Fruit fly (Drosophila melanogaster) whole organism, prepupa: Measurements from ENCODE around the gene VhaM9.7-c.

Experiments used
- Blimp-1 ChIP-seq: fragments of 200-800 bp; sonication (Bioruptor generic); optimal IDR thresholded peaks from 3 replicates; lab custom pipeline; 2017; ENCODE audit warnings: missing biosample characterization, missing genetic modification characterization, mild to moderate bottlenecking, moderate library complexity, missing genetic modification reagents
- CG10631 ChIP-seq: fragments of 200-800 bp; sonication (Bioruptor generic); optimal IDR thresholded peaks from 2 replicates; lab custom pipeline; 2016; ENCODE audit warnings: missing biosample characterization, missing genetic modification characterization
- CG10669 ChIP-seq: fragments of 200-800 bp; sonication (Bioruptor generic); optimal IDR thresholded peaks from 3 replicates; lab custom pipeline; 2018; ENCODE audit warnings: missing biosample characterization, mild to moderate bottlenecking, missing genetic modification characterization, moderate library complexity
- CG11294 ChIP-seq: fragments of 200-800 bp; sonication (Bioruptor generic); IDR thresholded peaks from 2 replicates; pipeline ENCODE4 v1.3.6; 2022; ENCODE audit warnings: missing biosample characterization, missing genetic modification characterization
- CG1621 ChIP-seq: fragments of 200-800 bp; sonication (Bioruptor generic); optimal IDR thresholded peaks from 3 replicates; lab custom pipeline; 2018; ENCODE audit warnings: missing biosample characterization, mild to moderate bottlenecking, missing genetic modification characterization
- CG16779 ChIP-seq: fragments of 200-800 bp; sonication (Bioruptor generic); optimal IDR thresholded peaks from 3 replicates; lab custom pipeline; 2017; ENCODE audit warnings: missing biosample characterization, mild to moderate bottlenecking, missing genetic modification characterization
- CG3032 ChIP-seq: fragments of 200-800 bp; optimal IDR thresholded peaks from 2 replicates; lab custom pipeline; 2019; ENCODE audit warnings: missing biosample characterization, mild to moderate bottlenecking, missing genetic modification characterization, moderate library complexity
- CG31627 ChIP-seq: fragments of 200-800 bp; sonication (Bioruptor generic); optimal IDR thresholded peaks from 3 replicates; lab custom pipeline; 2016; ENCODE audit warnings: missing biosample characterization, missing genetic modification characterization
- CG32006 ChIP-seq: fragments of 200-800 bp; sonication (Bioruptor generic); optimal IDR thresholded peaks from 3 replicates; lab custom pipeline; 2017; ENCODE audit warnings: missing biosample characterization, mild to moderate bottlenecking, missing genetic modification characterization
- CG3919 ChIP-seq: fragments of 200-800 bp; sonication (Bioruptor generic); optimal IDR thresholded peaks from 3 replicates; lab custom pipeline; 2016; ENCODE audit warnings: missing biosample characterization, missing genetic modification characterization
- CG4318 ChIP-seq: fragments of 200-800 bp; sonication (Bioruptor generic); optimal IDR thresholded peaks from 3 replicates; lab custom pipeline; 2017; ENCODE audit warnings: missing biosample characterization, mild to moderate bottlenecking, missing genetic modification characterization
- CG6792 ChIP-seq: fragments of 200-800 bp; sonication (Bioruptor generic); optimal IDR thresholded peaks from 3 replicates; lab custom pipeline; 2016; ENCODE audit warnings: missing biosample characterization, missing genetic modification characterization
- CG6808 ChIP-seq: fragments of 200-800 bp; sonication (Bioruptor generic); optimal IDR thresholded peaks from 3 replicates; lab custom pipeline; 2017; ENCODE audit warnings: missing biosample characterization, missing genetic modification characterization, mild to moderate bottlenecking, moderate library complexity, missing genetic modification reagents
- CG6854 ChIP-seq: fragments of 200-800 bp; sonication (Bioruptor generic); optimal IDR thresholded peaks from 2 replicates; lab custom pipeline; 2017; ENCODE audit warnings: missing biosample characterization, mild to moderate bottlenecking, missing genetic modification characterization
- CG8119 ChIP-seq: fragments of 200-800 bp; sonication (Bioruptor generic); IDR thresholded peaks from 3 replicates; pipeline ENCODE4 v1.3.6; 2022; ENCODE audit warnings: missing biosample characterization, missing genetic modification characterization
- CG8632 ChIP-seq: fragments of 200-800 bp; sonication (Bioruptor generic); optimal IDR thresholded peaks from 3 replicates; lab custom pipeline; 2016; ENCODE audit warnings: missing biosample characterization, missing genetic modification characterization
- Eip75B ChIP-seq: fragments of 200-800 bp; sonication (Bioruptor generic); optimal IDR thresholded peaks from 3 replicates; lab custom pipeline; 2016; ENCODE audit warnings: missing biosample characterization, missing genetic modification characterization
- Eip78C ChIP-seq: fragments of 200-800 bp; sonication (Bioruptor generic); peaks from one replicate; lab custom pipeline; 2016; ENCODE audit warnings: missing biosample characterization, missing genetic modification characterization
- Eip93F ChIP-seq: fragments of 200-800 bp; sonication (Bioruptor generic); optimal IDR thresholded peaks from 2 replicates; lab custom pipeline; 2016; ENCODE audit warnings: missing biosample characterization, mild to moderate bottlenecking, missing genetic modification characterization
- Ets21C ChIP-seq: fragments of 200-800 bp; sonication (Bioruptor generic); optimal IDR thresholded peaks from 3 replicates; lab custom pipeline; 2016; ENCODE audit warnings: missing biosample characterization, missing genetic modification characterization
- Gug ChIP-seq: fragments of 200-800 bp; sonication (Bioruptor generic); IDR thresholded peaks from 2 replicates; pipeline ENCODE4 v1.3.6; 2022; ENCODE audit warnings: missing biosample characterization, missing genetic modification characterization
- Hr38 ChIP-seq: sonication (Bioruptor generic); optimal IDR thresholded peaks from 2 replicates; lab custom pipeline; 2016; ENCODE audit warnings: missing biosample characterization, missing genetic modification characterization
- Hr39 ChIP-seq: fragments of 200-800 bp; sonication (Bioruptor generic); optimal IDR thresholded peaks from 2 replicates; lab custom pipeline; 2016; ENCODE audit warnings: missing biosample characterization, missing genetic modification characterization
- Hr4 ChIP-seq: fragments of 200-800 bp; sonication (Bioruptor generic); optimal IDR thresholded peaks from 3 replicates; lab custom pipeline; 2016; ENCODE audit warnings: missing biosample characterization, missing genetic modification characterization
- Met ChIP-seq: fragments of 200-800 bp; sonication (Bioruptor generic); optimal IDR thresholded peaks from 3 replicates; lab custom pipeline; 2016; ENCODE audit warnings: missing biosample characterization, missing genetic modification characterization
- Smox ChIP-seq: fragments of 200-800 bp; sonication (Bioruptor generic); optimal IDR thresholded peaks from 3 replicates; lab custom pipeline; 2016; ENCODE audit warnings: missing biosample characterization, missing genetic modification characterization
- Sox102F ChIP-seq: fragments of 200-800 bp; sonication (Bioruptor generic); optimal IDR thresholded peaks from 2 replicates; lab custom pipeline; 2016; ENCODE audit warnings: missing biosample characterization, mild to moderate bottlenecking, missing genetic modification characterization
- Sox14 ChIP-seq: fragments of 200-800 bp; sonication (Bioruptor generic); optimal IDR thresholded peaks from 3 replicates; lab custom pipeline; 2016; ENCODE audit warnings: missing biosample characterization, missing genetic modification characterization
- Sox15 ChIP-seq: fragments of 200-800 bp; sonication (Bioruptor generic); optimal IDR thresholded peaks from 3 replicates; lab custom pipeline; 2016; ENCODE audit warnings: missing biosample characterization, missing genetic modification characterization
- achi ChIP-seq: fragments of 200-800 bp; sonication (Bioruptor generic); optimal IDR thresholded peaks from 3 replicates; lab custom pipeline; 2016; ENCODE audit warnings: missing biosample characterization, missing genetic modification characterization
- acj6 ChIP-seq: fragments of 200-800 bp; sonication (Bioruptor generic); optimal IDR thresholded peaks from 3 replicates; lab custom pipeline; 2016; ENCODE audit warnings: missing biosample characterization, missing genetic modification characterization
- cyc ChIP-seq: fragments of 200-800 bp; sonication (Bioruptor generic); optimal IDR thresholded peaks from 3 replicates; lab custom pipeline; 2016; ENCODE audit warnings: missing biosample characterization, missing genetic modification characterization
- dsx ChIP-seq: fragments of 200-800 bp; optimal IDR thresholded peaks from 3 replicates; lab custom pipeline; 2019; ENCODE audit warnings: missing biosample characterization, mild to moderate bottlenecking, missing genetic modification characterization, moderate library complexity; ENCODE audit not compliant: poor library complexity, severe bottlenecking
- esn ChIP-seq: fragments of 200-800 bp; sonication (Bioruptor generic); optimal IDR thresholded peaks from 2 replicates; lab custom pipeline; 2016; ENCODE audit warnings: missing biosample characterization, mild to moderate bottlenecking, missing genetic modification characterization, moderate library complexity
- fd59A ChIP-seq: fragments of 200-800 bp; sonication (Bioruptor generic); optimal IDR thresholded peaks from 2 replicates; lab custom pipeline; 2017; ENCODE audit warnings: missing biosample characterization, mild to moderate bottlenecking, missing genetic modification characterization, missing genetic modification reagents
- fd85E ChIP-seq: fragments of 200-800 bp; sonication (Bioruptor generic); optimal IDR thresholded peaks from 3 replicates; lab custom pipeline; 2016; ENCODE audit warnings: missing biosample characterization, missing genetic modification characterization
- fkh ChIP-seq: fragments of 200-800 bp; sonication (Bioruptor generic); optimal IDR thresholded peaks from 3 replicates; lab custom pipeline; 2017; ENCODE audit warnings: missing biosample characterization, mild to moderate bottlenecking, missing genetic modification characterization, moderate library complexity
- lz ChIP-seq: fragments of 200-800 bp; sonication (Bioruptor generic); optimal IDR thresholded peaks from 3 replicates; lab custom pipeline; 2016; ENCODE audit warnings: missing biosample characterization, missing genetic modification characterization
- pdm3 ChIP-seq: fragments of 200-800 bp; sonication (Bioruptor generic); optimal IDR thresholded peaks from 3 replicates; lab custom pipeline; 2016; ENCODE audit warnings: missing biosample characterization, missing genetic modification characterization
- salr ChIP-seq, 2 experiments: fragments of 200-800 bp; sonication (Bioruptor generic); optimal IDR thresholded peaks; 3 replicates each; lab custom pipeline; 2016 to 2018; ENCODE audit warnings: missing biosample characterization in 2 of 2, missing genetic modification characterization in 2 of 2, mild to moderate bottlenecking in 1 of 2
- ss ChIP-seq, 2 experiments: fragments of 200-800 bp; sonication (Bioruptor generic); optimal IDR thresholded peaks; 2 replicates in 1 of 2; 3 replicates in 1 of 2; lab custom pipeline; 2017 to 2018; ENCODE audit warnings: mild to moderate bottlenecking in 2 of 2, missing biosample characterization in 2 of 2, missing genetic modification characterization in 2 of 2, moderate library complexity in 1 of 2
- svp ChIP-seq: fragments of 200-800 bp; sonication (Bioruptor generic); peaks from one replicate; lab custom pipeline; 2016; ENCODE audit warnings: missing biosample characterization, missing genetic modification characterization
- topi ChIP-seq: fragments of 200-800 bp; sonication (Bioruptor generic); optimal IDR thresholded peaks from 3 replicates; lab custom pipeline; 2016; ENCODE audit warnings: missing biosample characterization, missing genetic modification characterization
- vri ChIP-seq: fragments of 200-800 bp; sonication (Bioruptor generic); optimal IDR thresholded peaks from 3 replicates; lab custom pipeline; 2016; ENCODE audit warnings: missing biosample characterization, mild to moderate bottlenecking, missing genetic modification characterization

VhaM9.7-c gene

dm6 chr3L:4186659-4187058, at the start of gene VhaM9.7-c:
VhaM9.7-c (minus strand) TSS chr3L:4186865.
- TF ChIP-seq CG10631, result no peak
- peak; percentile 17 for TF ChIP-seq CG6792 (GFP tag; lab: Kevin White, UChicago)
- no peak for TF ChIP-seq Hr39 (GFP tag; lab: Kevin White, UChicago)
- peak; percentile 39 for TF ChIP-seq Sox102F (GFP tag; lab: Kevin White, UChicago)
- no peak for TF ChIP-seq Ets21C (GFP tag; lab: Kevin White, UChicago)
- TF ChIP-seq Sox15, result no peak
- TF ChIP-seq Sox14 (GFP tag; lab: Kevin White, UChicago), result peak; percentile 52
- no peak for TF ChIP-seq svp (GFP tag; lab: Kevin White, UChicago)
- no peak for TF ChIP-seq Eip78C (GFP tag; lab: Kevin White, UChicago)
- no peak for TF ChIP-seq fd85E (GFP tag; lab: Kevin White, UChicago)
- TF ChIP-seq CG11294 (GFP tag; lab: Robert Waterston, UW), result no peak
- peak; percentile 40 for TF ChIP-seq pdm3 (GFP tag; lab: Kevin White, UChicago)
- no peak for TF ChIP-seq CG3032
- TF ChIP-seq lz, result peak; percentile 55
- no peak for TF ChIP-seq CG1621 (tag; lab: Kevin White, UChicago)
- no peak for TF ChIP-seq dsx
- TF ChIP-seq CG6808 (GFP tag; lab: Kevin White, UChicago), result no peak
- no peak for TF ChIP-seq CG32006 (GFP tag; lab: Kevin White, UChicago)
- TF ChIP-seq Hr38 (GFP tag; lab: Kevin White, UChicago), result no peak
- no peak for TF ChIP-seq Gug
- TF ChIP-seq Eip75B (GFP tag; lab: Kevin White, UChicago), result peak; percentile 7
- TF ChIP-seq CG16779 (tag; lab: Kevin White, UChicago), result no peak
- TF ChIP-seq CG31627 (GFP tag; lab: Kevin White, UChicago), result peak; percentile 60
- peak; percentile 30 for TF ChIP-seq achi (GFP tag; lab: Kevin White, UChicago)
- TF ChIP-seq CG8119 (GFP tag; lab: Robert Waterston, UW), result 0 out of 3 replicates have a peak, but pooled peaks have one; percentile 15
- no peak for TF ChIP-seq CG6854 (GFP tag; lab: Kevin White, UChicago)
- peak; percentile 53 for TF ChIP-seq cyc (GFP tag; lab: Kevin White, UChicago)
- no peak for TF ChIP-seq Hr4 (GFP tag; lab: Kevin White, UChicago)
- TF ChIP-seq CG3919 (GFP tag; lab: Kevin White, UChicago), result peak; percentile 41
- no peak for TF ChIP-seq CG4318 (GFP tag; lab: Kevin White, UChicago)
- TF ChIP-seq esn (GFP tag; lab: Kevin White, UChicago), result peak; percentile 55
- TF ChIP-seq Smox (GFP tag; lab: Kevin White, UChicago), result no peak
- no peak for TF ChIP-seq acj6 (GFP tag; lab: Kevin White, UChicago)
- no peak for TF ChIP-seq Eip93F (GFP tag; lab: Kevin White, UChicago)
- no peak for TF ChIP-seq Blimp-1
- no peak for TF ChIP-seq ss (GFP tag; optimal IDR thresholded peaks at IDR 0.05; lab: Kevin White, UChicago)
- TF ChIP-seq CG10669 (GFP tag; lab: Kevin White, UChicago), result peak; percentile 1
- TF ChIP-seq vri (GFP tag; lab: Kevin White, UChicago), result no peak
- TF ChIP-seq topi, result peak; percentile 58
- no peak for TF ChIP-seq CG8632
- TF ChIP-seq, all 60 proteins: peak for 14

dm6 chr3L:4236097-4236572, 49.5 kb upstream of the VhaM9.7-c start, which contains the start of gene ImpL2:
ImpL2 (minus strand) TSS chr3L:4236147.
- no peak for TF ChIP-seq achi (GFP tag; lab: Kevin White, UChicago)
- no peak for TF ChIP-seq Met
- no peak for TF ChIP-seq Sox15
- no peak for TF ChIP-seq fkh (GFP tag; lab: Kevin White, UChicago)
- no peak for TF ChIP-seq salr (GFP tag; optimal IDR thresholded peaks at IDR 0.05; lab: Kevin White, UChicago)
- TF ChIP-seq Eip78C (GFP tag; lab: Kevin White, UChicago), result peak; percentile 35
- TF ChIP-seq fd59A (GFP tag; lab: Kevin White, UChicago), result no peak
